Worm (Caenorhabditis elegans): Measurements from ENCODE around the gene Y57G11B.8.

Gene Y57G11B.8

ce11 chrIV:14618551-14618950 lies 40.1 kb upstream of the Y57G11B.8 start (continued):
- TF ChIP-seq ceh-28 (tag; optimal IDR thresholded peaks at IDR 0.05) (no peak), Y75B8A.6 (GFP tag; IDR thresholded peaks at IDR 0.05) (no peak), lir-3 (tag; optimal IDR thresholded peaks at IDR 0.05) (no peak), lsy-2 (tag; optimal IDR thresholded peaks at IDR 0.05) (no peak), egl-43 (GFP tag; IDR thresholded peaks at IDR 0.05) (peak; percentile 59; the same call in 1 of the 2 replicates), daf-8 (GFP tag; IDR thresholded peaks at IDR 0.05) (no peak), duxl-1 (tag; optimal IDR thresholded peaks at IDR 0.05; ENCODE audit: poor library complexity) (peak; percentile 6), lin-15B (tag; optimal IDR thresholded peaks at IDR 0.05) (no peak), mdt-29 (GFP tag; IDR thresholded peaks at IDR 0.05) (no peak), hlh-30 (tag; optimal IDR thresholded peaks at IDR 0.05; ENCODE audit: insufficient read depth) (no peak), Y48G9A.11 (GFP tag; IDR thresholded peaks at IDR 0.05) (no peak), Y5F2A.4 (GFP tag; optimal IDR thresholded peaks at IDR 0.05) (no peak), pha-4 (GFP tag; IDR thresholded peaks at IDR 0.05) (no peak), pha-4 (tag; optimal IDR thresholded peaks at IDR 0.05) (no peak), jun-1 (tag; optimal IDR thresholded peaks at IDR 0.05) (no peak), hmg-1.1 (GFP tag; IDR thresholded peaks at IDR 0.05) (no peak), mep-1 (tag; optimal IDR thresholded peaks at IDR 0.05) (no peak), sdz-12 (GFP tag; optimal IDR thresholded peaks at IDR 0.05) (no peak), lin-1 (GFP tag; IDR thresholded peaks at IDR 0.05) (0 out of 2 replicates have a peak, but pooled peaks have one; percentile 15), dmd-9 (GFP tag; IDR thresholded peaks at IDR 0.05) (no peak), rbr-2 (tag; optimal IDR thresholded peaks at IDR 0.05) (peak; percentile 43), ceh-32 (tag; optimal IDR thresholded peaks at IDR 0.05; ENCODE audit: poor library complexity) (no peak), dpl-1 (GFP tag; optimal IDR thresholded peaks at IDR 0.05) (no peak), F10B5.3 (tag; optimal IDR thresholded peaks at IDR 0.05) (no peak), spr-3 (GFP tag; optimal IDR thresholded peaks at IDR 0.05) (no peak), unc-62 (GFP tag; optimal IDR thresholded peaks at IDR 0.05 in 1 of 2) (peak in 1 of 2 experiments; percentile 81), unc-62 (tag; optimal IDR thresholded peaks at IDR 0.05) (no peak), zip-2 (tag; optimal IDR thresholded peaks at IDR 0.05) (no peak), nhr-25 (tag; optimal IDR thresholded peaks at IDR 0.05; ENCODE audit: borderline replicate concordance, insufficient read depth) (no peak), hif-1 (tag; optimal IDR thresholded peaks at IDR 0.05) (peak in 1 of 2 experiments; percentile 1), madf-9 (GFP tag; conservative IDR thresholded peaks at IDR 0.05) (no peak), dmd-6 (GFP tag; IDR thresholded peaks at IDR 0.05) (no peak), fos-1 (tag; optimal IDR thresholded peaks at IDR 0.05) (no peak), T26A8.4 (GFP tag; IDR thresholded peaks at IDR 0.05) (no peak), egl-27 (tag; optimal IDR thresholded peaks at IDR 0.05) (no peak)

DNA sequence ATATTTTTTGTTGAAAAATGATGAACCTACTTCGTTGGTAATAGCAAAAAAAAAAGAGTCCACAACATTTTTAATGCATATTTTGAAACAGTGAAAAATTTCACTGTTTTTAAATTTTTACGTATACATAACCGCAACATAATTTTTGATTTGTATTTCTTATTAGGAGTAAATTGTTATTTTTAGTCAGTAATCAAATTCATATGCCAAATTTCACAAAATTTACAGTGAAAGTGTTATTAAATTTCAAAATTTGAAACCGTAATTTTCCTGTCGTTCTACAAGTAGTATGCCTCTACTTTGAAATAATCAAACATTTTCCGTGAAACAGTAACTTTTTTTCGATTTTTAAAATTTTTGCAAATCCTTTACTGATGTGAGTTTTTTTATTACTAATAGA lies 39.5 kb upstream of the Y57G11B.8 start:
- TF ChIP-seq R02D3.7 (tag; optimal IDR thresholded peaks at IDR 0.05) (no peak), aha-1 (tag) (peak; percentile 96), jun-1 (tag; optimal IDR thresholded peaks at IDR 0.05) (no peak), tag-97 (GFP tag; IDR thresholded peaks at IDR 0.05) (no peak), sdz-12 (GFP tag; optimal IDR thresholded peaks at IDR 0.05) (no peak)

DNA sequence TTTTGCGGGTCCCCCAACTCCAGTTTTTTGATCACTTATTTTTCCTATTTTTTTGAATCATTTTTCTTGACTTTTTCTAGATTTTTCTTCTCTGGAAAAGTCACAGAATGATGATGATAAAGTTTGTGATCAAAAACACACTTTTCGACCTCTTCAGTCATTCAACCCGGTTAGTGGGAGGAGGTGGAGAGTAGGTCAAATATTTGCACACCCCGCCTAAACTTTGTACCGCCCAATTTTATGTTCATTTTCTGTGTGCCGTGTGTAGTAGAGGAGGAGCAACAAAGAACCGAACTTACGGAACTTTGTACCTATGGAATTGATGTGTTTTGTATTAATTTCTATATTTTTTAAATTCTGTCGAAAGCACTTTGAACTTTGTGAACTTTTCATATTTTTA lies 39.0 kb upstream of the Y57G11B.8 start:
- TF ChIP-seq lin-15B (tag; optimal IDR thresholded peaks at IDR 0.05) (no peak), dmd-6 (GFP tag; IDR thresholded peaks at IDR 0.05) (peak; percentile 57), aly-2 (tag; optimal IDR thresholded peaks at IDR 0.05) (no peak), pha-4 (GFP tag; IDR thresholded peaks at IDR 0.05) (0 out of 2 replicates have a peak, but pooled peaks have one; percentile 12), pha-4 (tag; optimal IDR thresholded peaks at IDR 0.05) (no peak), unc-62 (GFP tag; optimal IDR thresholded peaks at IDR 0.05 in 1 of 2) (peak in 1 of 2 experiments; percentile 77), unc-62 (tag; optimal IDR thresholded peaks at IDR 0.05) (no peak), hif-1 (tag; optimal IDR thresholded peaks at IDR 0.05) (no peak), cey-2 (tag; optimal IDR thresholded peaks at IDR 0.05; ENCODE audit: borderline replicate concordance, insufficient read depth) (no peak), nhr-28 (tag; optimal IDR thresholded peaks at IDR 0.05) (peak; percentile 35), lin-13 (GFP tag; optimal IDR thresholded peaks at IDR 0.05) (no peak), ceh-44 (GFP tag; IDR thresholded peaks at IDR 0.05) (no peak), Y75B8A.6 (GFP tag; IDR thresholded peaks at IDR 0.05) (0 out of 2 replicates have a peak, but pooled peaks have one; percentile 18), hlh-30 (tag; optimal IDR thresholded peaks at IDR 0.05; ENCODE audit: insufficient read depth) (peak; percentile 14), F26F4.8 (GFP tag; conservative IDR thresholded peaks at IDR 0.05) (no peak), Y5F2A.4 (GFP tag; optimal IDR thresholded peaks at IDR 0.05) (no peak), zfp-2 (tag; optimal IDR thresholded peaks at IDR 0.05) (no peak), hmg-1.1 (GFP tag; IDR thresholded peaks at IDR 0.05) (0 out of 2 replicates have a peak, but pooled peaks have one; percentile 7), lin-38 (GFP tag; IDR thresholded peaks at IDR 0.05) (no peak), dpl-1 (GFP tag; optimal IDR thresholded peaks at IDR 0.05) (no peak), mdt-29 (GFP tag; IDR thresholded peaks at IDR 0.05) (no peak), hlh-11 (tag; optimal IDR thresholded peaks at IDR 0.05) (peak; percentile 26)

Data from whole organism, L4 larva.